Worm (Caenorhabditis elegans) whole organism, midembryonic: ENCODE measurements around the gene K12B6.4.

Source experiments
- flt-1 ChIP-seq: fragments of 200-800 bp; sonication (Bioruptor generic); IDR thresholded peaks from 2 replicates; pipeline ENCODE4 v1.3.6; 2022; ENCODE audit warnings: missing genetic modification characterization, missing compliant biosample characterization
- med-1 ChIP-seq: sonication (generic microtip); optimal IDR thresholded peaks from 2 replicates; lab custom pipeline; 2017; ENCODE audit warnings: missing genetic modification characterization, mild to moderate bottlenecking, missing compliant biosample characterization, antibody characterized with exemption, missing genetic modification reagents; ENCODE audit not compliant: insufficient read depth
- ztf-23 ChIP-seq: fragments of 200-800 bp; sonication (Bioruptor generic); IDR thresholded peaks from 2 replicates; pipeline ENCODE4 v1.3.6; 2022; ENCODE audit warnings: missing genetic modification reagents, missing genetic modification characterization, missing compliant biosample characterization
- ztf-29 ChIP-seq: fragments of 200-800 bp; sonication (Bioruptor generic); IDR thresholded peaks from 2 replicates; pipeline ENCODE4 v1.3.6; 2022; ENCODE audit warnings: missing genetic modification reagents, missing genetic modification characterization, missing compliant biosample characterization

- TF ChIP-seq ztf-29 (GFP tag; lab: Robert Waterston, UW) (no peak), flt-1 (GFP tag; lab: Robert Waterston, UW) (no peak), ztf-23 (GFP tag; lab: Robert Waterston, UW) (no peak), med-1 (GFP tag; lab: Kevin White, UChicago) (no peak)
These were observed 47.8 kb upstream of the K12B6.4 start, which contains the start of gene T28C12.2 for ce11 chrV:6328897-6329296.
